Worm (Caenorhabditis elegans) whole organism, L4/young adult: ENCODE data around the gene D1044.7.

Experiments used
- W03F9.2 ChIP-seq: fragments of 150-350 bp; optimal IDR thresholded peaks from 2 replicates; lab custom pipeline; 2014; ENCODE audit warnings: missing biosample characterization, missing genetic modification characterization
- dao-5 ChIP-seq: sonication (generic microtip); optimal IDR thresholded peaks from 2 replicates; lab custom pipeline; 2016; ENCODE audit warnings: missing genotype, missing genetic modification characterization, moderate library complexity, missing compliant biosample characterization

- TF ChIP-seq dao-5 (tag; lab: Kevin White, UChicago): no peak
- peak; percentile 19 for TF ChIP-seq W03F9.2 (tag; lab: Kevin White, UChicago)
Observed at ce11 chrIII:5543050-5543449, 34.5 kb upstream of the D1044.7 start, which contains the start of gene D1044.6.
